Fruit fly (Drosophila melanogaster): ENCODE results near the gene Sox21b.
A peak's percentile ranks its signal among the peaks of the same experiment; 100 is the strongest.

Sox21b gene

dm6 chr3L:14174197-14174596 is 43.1 kb upstream of the Sox21b start (continued):
- TF ChIP-seq CG2712 (tag; optimal IDR thresholded peaks at IDR 0.05): peak; percentile 53
- TF ChIP-seq CG8089 (GFP tag; optimal IDR thresholded peaks at IDR 0.05): peak; percentile 32
- peak; percentile 15 for TF ChIP-seq Max (GFP tag; optimal IDR thresholded peaks at IDR 0.05)
- no peak for TF ChIP-seq ftz-f1 (GFP tag; optimal IDR thresholded peaks at IDR 0.05)
- TF ChIP-seq nmo (GFP tag; optimal IDR thresholded peaks at IDR 0.05): peak; percentile 5
- TF ChIP-seq Hr3 (GFP tag; optimal IDR thresholded peaks at IDR 0.05): no peak
- TF ChIP-seq Deaf1 (tag; optimal IDR thresholded peaks at IDR 0.05): no peak
- TF ChIP-seq ERR (GFP tag; optimal IDR thresholded peaks at IDR 0.05): no peak
- no peak for TF ChIP-seq CG3995 (GFP tag; optimal IDR thresholded peaks at IDR 0.05)
- TF ChIP-seq crp (GFP tag; optimal IDR thresholded peaks at IDR 0.05): no peak
- no peak for TF ChIP-seq CG15269 (tag; optimal IDR thresholded peaks at IDR 0.05)
- TF ChIP-seq Ets65A (GFP tag): no peak
- no peak for TF ChIP-seq al (GFP tag; IDR thresholded peaks at IDR 0.05)
- TF ChIP-seq ham (GFP tag; IDR thresholded peaks at IDR 0.05): no peak
- no peak for TF ChIP-seq CG18011 (GFP tag; optimal IDR thresholded peaks at IDR 0.05)
- TF ChIP-seq ato (GFP tag; IDR thresholded peaks at IDR 0.05; ENCODE audit: partially characterized antibody): no peak
- TF ChIP-seq bsh (GFP tag; optimal IDR thresholded peaks at IDR 0.05): peak in 1 of 2 experiments; percentile 72
- no peak for TF ChIP-seq ara (GFP tag; IDR thresholded peaks at IDR 0.05)
- no peak for TF ChIP-seq pita (GFP tag; optimal IDR thresholded peaks at IDR 0.05)
- TF ChIP-seq HmgD (GFP tag; optimal IDR thresholded peaks at IDR 0.05): no peak
- no peak for TF ChIP-seq CG11085 (GFP tag; IDR thresholded peaks at IDR 0.05)
- peak; percentile 91 for TF ChIP-seq CG18619 (GFP tag; optimal IDR thresholded peaks at IDR 0.05)
- no peak for TF ChIP-seq prd (optimal IDR thresholded peaks at IDR 0.05)
- no peak for TF ChIP-seq prd (GFP tag; IDR thresholded peaks at IDR 0.05)
- TF ChIP-seq CG5953 (GFP tag; IDR thresholded peaks at IDR 0.05): no peak
- peak; percentile 88 for TF ChIP-seq CG13424 (tag; optimal IDR thresholded peaks at IDR 0.05)
- TF ChIP-seq Six4 (GFP tag; optimal IDR thresholded peaks at IDR 0.05): peak; percentile 1
- TF ChIP-seq ems (GFP tag; optimal IDR thresholded peaks at IDR 0.05): no peak
- TF ChIP-seq gsb-n (tag; optimal IDR thresholded peaks at IDR 0.05): peak; percentile 68
- TF ChIP-seq croc (GFP tag; conservative IDR thresholded peaks at IDR 0.05): no peak
- TF ChIP-seq gem (tag; optimal IDR thresholded peaks at IDR 0.05): peak; percentile 71
- peak; percentile 59 for TF ChIP-seq CG12104 (GFP tag; optimal IDR thresholded peaks at IDR 0.05)
- TF ChIP-seq stc (GFP tag; IDR thresholded peaks at IDR 0.05): peak; percentile 8; the same call in 1 of the 2 replicates
- TF ChIP-seq CG11695 (GFP tag; IDR thresholded peaks at IDR 0.05): peak; percentile 63; the same call in 2 of the 3 replicates
- TF ChIP-seq Dfd (GFP tag; optimal IDR thresholded peaks at IDR 0.05): no peak
- peak; percentile 76 for TF ChIP-seq nau (GFP tag; optimal IDR thresholded peaks at IDR 0.05)
- no peak for TF ChIP-seq Dad (GFP tag; optimal IDR thresholded peaks at IDR 0.05)
- TF ChIP-seq Bteb2 (GFP tag; optimal IDR thresholded peaks at IDR 0.05): peak; percentile 43
- no peak for TF ChIP-seq ssp (GFP tag; IDR thresholded peaks at IDR 0.05)
- TF ChIP-seq CG7928 (GFP tag; optimal IDR thresholded peaks at IDR 0.05): peak; percentile 22
- TF ChIP-seq CG31388 (GFP tag; optimal IDR thresholded peaks at IDR 0.05): no peak
- TF ChIP-seq sug (tag; optimal IDR thresholded peaks at IDR 0.05): no peak
- TF ChIP-seq da (GFP tag; optimal IDR thresholded peaks at IDR 0.05): peak; percentile 16
- no peak for TF ChIP-seq CG30020 (tag; optimal IDR thresholded peaks at IDR 0.05)
- no peak for TF ChIP-seq CG4282 (GFP tag; optimal IDR thresholded peaks at IDR 0.05)
- TF ChIP-seq CoRest (tag; optimal IDR thresholded peaks at IDR 0.05): peak; percentile 70
- TF ChIP-seq tx (GFP tag; optimal IDR thresholded peaks at IDR 0.05): no peak
- no peak for TF ChIP-seq zen (tag; optimal IDR thresholded peaks at IDR 0.05)
- no peak for TF ChIP-seq Optix (GFP tag; IDR thresholded peaks at IDR 0.05)
- no peak for TF ChIP-seq pum (GFP tag; optimal IDR thresholded peaks at IDR 0.05)
- peak; percentile 86 for TF ChIP-seq ci (GFP tag; IDR thresholded peaks at IDR 0.05)
- TF ChIP-seq CG7987 (GFP tag; optimal IDR thresholded peaks at IDR 0.05): peak; percentile 88
